Fruit fly (Drosophila melanogaster) whole organism, wandering third instar larva: ENCODE data around the gene x16.

Experiments
- Abd-B ChIP-seq: fragments of >200 bp; optimal IDR thresholded peaks from 2 replicates; lab custom pipeline; 2017; ENCODE audit warnings: missing biosample characterization, missing genetic modification characterization
- CG32264 ChIP-seq: fragments of 200-800 bp; sonication (Bioruptor generic); optimal IDR thresholded peaks from 2 replicates; lab custom pipeline; 2016; ENCODE audit warnings: missing biosample characterization, missing genetic modification characterization
- CG9705 ChIP-seq: fragments of 200-800 bp; sonication (Bioruptor generic); optimal IDR thresholded peaks from 2 replicates; lab custom pipeline; 2018; ENCODE audit warnings: missing biosample characterization, mild to moderate bottlenecking, missing genetic modification characterization
- CrebA ChIP-seq: fragments of 200-800 bp; sonication (Bioruptor generic); optimal IDR thresholded peaks from 2 replicates; lab custom pipeline; 2016; ENCODE audit warnings: missing biosample characterization, mild to moderate bottlenecking, missing genetic modification characterization, borderline replicate concordance
- Dfd ChIP-seq: fragments of >200 bp; optimal IDR thresholded peaks from 2 replicates; lab custom pipeline; 2017; ENCODE audit warnings: missing biosample characterization, missing genetic modification characterization
- Dif ChIP-seq: fragments of 200-275, 200-300 bp; sonication (Bioruptor generic); optimal IDR thresholded peaks from 2 replicates; lab custom pipeline; 2018; ENCODE audit warnings: missing biosample characterization, missing genetic modification characterization; ENCODE audit not compliant: partially characterized antibody
- GATAd ChIP-seq: sonication (Bioruptor generic); optimal IDR thresholded peaks from 2 replicates; lab custom pipeline; 2016; ENCODE audit warnings: missing biosample characterization, missing genetic modification characterization
- HLH106 ChIP-seq: fragments of 200-800 bp; optimal IDR thresholded peaks from 3 replicates; lab custom pipeline; 2019; ENCODE audit warnings: missing biosample characterization, mild to moderate bottlenecking, missing genetic modification characterization, moderate library complexity
- Hnf4 ChIP-seq: fragments of 200-800 bp; sonication (Bioruptor generic); optimal IDR thresholded peaks from 2 replicates; lab custom pipeline; 2016; ENCODE audit warnings: missing biosample characterization, mild to moderate bottlenecking, missing genetic modification characterization
- Hr78 ChIP-seq: fragments of >200 bp; optimal IDR thresholded peaks from 2 replicates; lab custom pipeline; 2017; ENCODE audit warnings: missing biosample characterization, missing genetic modification characterization
- Hr83 ChIP-seq: fragments of 200-300 bp; sonication (Bioruptor generic); optimal IDR thresholded peaks from 2 replicates; lab custom pipeline; 2016; ENCODE audit warnings: missing biosample characterization, mild to moderate bottlenecking, missing genetic modification characterization, moderate library complexity; ENCODE audit not compliant: poor library complexity, severe bottlenecking
- Jra ChIP-seq: sonication (Bioruptor generic); optimal IDR thresholded peaks from 2 replicates; lab custom pipeline; 2016; ENCODE audit warnings: missing biosample characterization, missing genetic modification characterization
- Mio ChIP-seq: sonication (Bioruptor generic); optimal IDR thresholded peaks from 2 replicates; lab custom pipeline; 2016; ENCODE audit warnings: missing biosample characterization, missing genetic modification characterization
- Myc ChIP-seq: fragments of >200 bp; optimal IDR thresholded peaks from 2 replicates; lab custom pipeline; 2017
- N ChIP-seq: fragments of >200 bp; optimal IDR thresholded peaks from 2 replicates; lab custom pipeline; 2018; ENCODE audit warnings: missing biosample characterization, missing external identifiers, missing genetic modification characterization
- OdsH ChIP-seq: fragments of 200-800 bp; sonication (Bioruptor generic); optimal IDR thresholded peaks from 2 replicates; lab custom pipeline; 2016; ENCODE audit warnings: missing biosample characterization, mild to moderate bottlenecking, missing genetic modification characterization
- Rel ChIP-seq, 2 experiments: fragments of 200-800 bp; sonication (Bioruptor generic) in 1 of 2; optimal IDR thresholded peaks; 2 replicates in 1 of 2; 3 replicates in 1 of 2; lab custom pipeline; 2016 to 2019; ENCODE audit warnings: mild to moderate bottlenecking in 2 of 2, missing biosample characterization in 2 of 2, missing genetic modification characterization in 2 of 2, moderate library complexity in 1 of 2
- Sp1 ChIP-seq: fragments of 200-800 bp; sonication (Bioruptor generic); optimal IDR thresholded peaks from 3 replicates; lab custom pipeline; 2019; ENCODE audit warnings: missing biosample characterization, mild to moderate bottlenecking, missing genetic modification characterization, moderate library complexity
- Vsx2 ChIP-seq: fragments of 200-300, 225-300 bp; sonication (Bioruptor generic); optimal IDR thresholded peaks from 2 replicates; lab custom pipeline; 2018; ENCODE audit warnings: missing biosample characterization, missing genetic modification characterization; ENCODE audit not compliant: partially characterized antibody
- br ChIP-seq: fragments of 200-800 bp; sonication (Bioruptor generic); optimal IDR thresholded peaks from 2 replicates; lab custom pipeline; 2016; ENCODE audit warnings: missing biosample characterization, missing genetic modification characterization
- brk ChIP-seq: fragments of 200-800 bp; sonication (Bioruptor generic); optimal IDR thresholded peaks from 2 replicates; lab custom pipeline; 2016; ENCODE audit warnings: missing biosample characterization, mild to moderate bottlenecking, missing genetic modification characterization
- dl ChIP-seq, 2 experiments: fragments of 175-275, 200-275 bp in 1 of 2; fragments of 200-275 bp in 1 of 2; sonication (Bioruptor generic); optimal IDR thresholded peaks; lab custom pipeline; 2018; ENCODE audit warnings: mild to moderate bottlenecking in 2 of 2, missing biosample characterization in 2 of 2, missing genetic modification characterization in 2 of 2, moderate library complexity in 2 of 2; ENCODE audit not compliant: partially characterized antibody in 2 of 2, insufficient read depth in 1 of 2
- dmrt93B ChIP-seq: fragments of 200-800 bp; sonication (Bioruptor generic); optimal IDR thresholded peaks from 2 replicates; lab custom pipeline; 2018; ENCODE audit warnings: missing biosample characterization, mild to moderate bottlenecking, missing genetic modification characterization
- dsf ChIP-seq: sonication (Bioruptor generic); optimal IDR thresholded peaks from 2 replicates; lab custom pipeline; 2016; ENCODE audit warnings: missing biosample characterization, missing genetic modification characterization, borderline replicate concordance
- ey ChIP-seq: fragments of 200-800 bp; sonication (Bioruptor generic); optimal IDR thresholded peaks from 2 replicates; lab custom pipeline; 2016; ENCODE audit warnings: missing biosample characterization, missing genetic modification characterization
- foxo ChIP-seq, 2 experiments: fragments of 200-800 bp; sonication (Bioruptor generic); optimal IDR thresholded peaks; 2 replicates in 1 of 2; 3 replicates in 1 of 2; lab custom pipeline; 2016 to 2017; ENCODE audit warnings: missing biosample characterization in 2 of 2, missing genetic modification characterization in 2 of 2
- fru ChIP-seq: fragments of 200-800 bp; sonication (Bioruptor generic); optimal IDR thresholded peaks from 3 replicates; lab custom pipeline; 2016; ENCODE audit warnings: missing biosample characterization, mild to moderate bottlenecking, missing genetic modification characterization
- h ChIP-seq: fragments of 200-800 bp; sonication (Bioruptor generic); optimal IDR thresholded peaks from 3 replicates; lab custom pipeline; 2016; ENCODE audit warnings: missing biosample characterization, mild to moderate bottlenecking, missing genetic modification characterization
- jim ChIP-seq: fragments of 175-275, 200-325 bp; sonication (Bioruptor generic); optimal IDR thresholded peaks from 2 replicates; lab custom pipeline; 2016; ENCODE audit warnings: missing biosample characterization, mild to moderate bottlenecking, missing genetic modification characterization
- lola ChIP-seq: fragments of >200 bp; optimal IDR thresholded peaks from 2 replicates; lab custom pipeline; 2017; ENCODE audit warnings: missing biosample characterization, missing genetic modification characterization
- pan ChIP-seq: fragments of >200 bp; optimal IDR thresholded peaks from 2 replicates; lab custom pipeline; 2017
- psq ChIP-seq: fragments of 200-800 bp; sonication (Bioruptor generic); optimal IDR thresholded peaks from 3 replicates; lab custom pipeline; 2017; ENCODE audit warnings: missing biosample characterization, mild to moderate bottlenecking, missing genetic modification characterization, moderate library complexity
- rgr ChIP-seq: fragments of 200-800 bp; sonication (Bioruptor generic); optimal IDR thresholded peaks from 3 replicates; lab custom pipeline; 2016; ENCODE audit warnings: missing biosample characterization, mild to moderate bottlenecking, missing genetic modification characterization
- sage ChIP-seq: fragments of 200-800 bp; sonication (Bioruptor generic); optimal IDR thresholded peaks from 2 replicates; lab custom pipeline; 2016; ENCODE audit warnings: missing biosample characterization, mild to moderate bottlenecking, missing genetic modification characterization
- sv ChIP-seq: fragments of 200-800 bp; sonication (Bioruptor generic); optimal IDR thresholded peaks from 3 replicates; lab custom pipeline; 2016; ENCODE audit warnings: missing biosample characterization, missing genetic modification characterization
- tai ChIP-seq: sonication (Bioruptor generic); optimal IDR thresholded peaks from 2 replicates; lab custom pipeline; 2016; ENCODE audit warnings: missing biosample characterization, missing genetic modification characterization
- usp ChIP-seq: fragments of >200 bp; optimal IDR thresholded peaks from 2 replicates; lab custom pipeline; 2017; ENCODE audit warnings: missing biosample characterization, missing genetic modification characterization
- woc ChIP-seq: sonication (Bioruptor generic); optimal IDR thresholded peaks from 2 replicates; lab custom pipeline; 2016; ENCODE audit warnings: missing biosample characterization, mild to moderate bottlenecking, missing genetic modification characterization

The x16 gene

dm6 chr2L:6964022-6964434, 44.0 kb upstream of the x16 start, which contains the start of the genes sip2 and Coprox:
sip2 (minus strand) TSS chr2L:6964074.
Coprox (plus strand) TSS chr2L:6964421.
- no peak for TF ChIP-seq brk
- TF ChIP-seq Rel (GFP tag; optimal IDR thresholded peaks at IDR 0.05; lab: Kevin White, UChicago) = no peak
- peak; percentile 47 for TF ChIP-seq Rel (tag; optimal IDR thresholded peaks at IDR 0.05; lab: Kevin White, UChicago)
- no peak for TF ChIP-seq lola
- TF ChIP-seq CG32264 (GFP tag; lab: Kevin White, UChicago) = no peak
- peak; percentile 57 for TF ChIP-seq rgr (GFP tag; lab: Kevin White, UChicago)
- no peak for TF ChIP-seq Jra (GFP tag; lab: Kevin White, UChicago)
- TF ChIP-seq h = no peak
- no peak for TF ChIP-seq Hr78 (GFP tag; lab: Kevin White, UChicago)
- peak; percentile 66 for TF ChIP-seq OdsH (GFP tag; lab: Kevin White, UChicago)
- no peak for TF ChIP-seq CrebA (GFP tag; lab: Kevin White, UChicago)
- peak; percentile 75 for TF ChIP-seq Sp1 (GFP tag; lab: Kevin White, UChicago)
- no peak for TF ChIP-seq usp (GFP tag; lab: Kevin White, UChicago)
- no peak for TF ChIP-seq Hr83 (GFP tag; lab: Kevin White, UChicago)
- TF ChIP-seq Hnf4 (GFP tag; lab: Kevin White, UChicago) = no peak
- TF ChIP-seq ey (GFP tag; lab: Kevin White, UChicago) = no peak
- no peak for TF ChIP-seq Mio
- TF ChIP-seq psq (GFP tag; lab: Kevin White, UChicago) = peak; percentile 47
- TF ChIP-seq CG9705 (GFP tag; lab: Kevin White, UChicago) = peak; percentile 40
- peak in 1 of 2 experiments; percentile 46 for TF ChIP-seq foxo (GFP tag; optimal IDR thresholded peaks at IDR 0.05; lab: Kevin White, UChicago)
- no peak for TF ChIP-seq GATAd (GFP tag; lab: Kevin White, UChicago)
- TF ChIP-seq dmrt93B (GFP tag; lab: Kevin White, UChicago) = no peak
- peak; percentile 26 for TF ChIP-seq Myc (lab: Kevin White, UChicago)
- TF ChIP-seq sv (GFP tag; lab: Kevin White, UChicago) = no peak
- no peak for TF ChIP-seq Dif (GFP tag; lab: Kevin White, UChicago)
- no peak for TF ChIP-seq Abd-B (GFP tag; lab: Kevin White, UChicago)
- no peak for TF ChIP-seq jim (GFP tag; lab: Kevin White, UChicago)
- TF ChIP-seq pan = no peak
- no peak for TF ChIP-seq tai (GFP tag; lab: Kevin White, UChicago)
- no peak for TF ChIP-seq dsf (GFP tag; lab: Kevin White, UChicago)
- TF ChIP-seq Dfd (GFP tag; lab: Kevin White, UChicago) = no peak
- no peak for TF ChIP-seq fru (GFP tag; lab: Kevin White, UChicago)
- TF ChIP-seq br (GFP tag; lab: Kevin White, UChicago) = no peak
- TF ChIP-seq N (GFP tag; lab: Kevin White, UChicago) = no peak
- TF ChIP-seq HLH106 (tag; lab: Kevin White, UChicago) = peak; percentile 77
- TF ChIP-seq sage (GFP tag; lab: Kevin White, UChicago) = no peak
- no peak for TF ChIP-seq woc
- no peak for TF ChIP-seq dl (GFP tag; optimal IDR thresholded peaks at IDR 0.05; lab: Kevin White, UChicago; ENCODE audit: insufficient read depth in 1 of 2, partially characterized antibody in 2 of 2)
- TF ChIP-seq Vsx2 = no peak
- TF ChIP-seq, all 38 proteins: peak for 9

DNA sequence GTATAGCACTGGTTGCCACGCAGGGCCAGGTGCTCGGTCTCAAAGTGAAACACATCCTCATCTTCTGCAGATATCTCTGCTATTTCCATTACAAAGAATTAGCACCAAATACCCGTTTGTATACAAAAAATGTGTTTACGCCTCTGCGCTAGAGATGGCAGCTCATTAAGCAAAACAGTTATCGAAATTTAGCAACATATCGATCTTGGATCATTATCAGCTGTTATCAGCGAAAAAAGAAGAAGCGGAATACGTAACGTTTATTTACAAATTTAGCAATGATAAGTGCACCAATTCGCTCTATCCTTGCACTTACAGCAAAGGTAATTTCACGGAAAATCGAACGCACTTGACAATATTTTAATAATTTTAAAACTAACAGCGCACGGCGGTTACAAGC, 40.2 kb upstream of the x16 start, which contains the start of the genes Atac1 and Hmgcl:
Gene Atac1 (minus strand): TSS at position 164 of the 400 bp plus-strand sequence.
Gene Hmgcl (plus strand): TSS at position 213 of the 400 bp plus-strand sequence.
- TF ChIP-seq br (GFP tag; lab: Kevin White, UChicago) (no peak), dsf (GFP tag; lab: Kevin White, UChicago) (no peak), dmrt93B (GFP tag; lab: Kevin White, UChicago) (no peak), CG9705 (GFP tag; lab: Kevin White, UChicago) (no peak), Vsx2 (no peak), psq (GFP tag; lab: Kevin White, UChicago) (no peak), dl (GFP tag; optimal IDR thresholded peaks at IDR 0.05; lab: Kevin White, UChicago; ENCODE audit: insufficient read depth in 1 of 2, partially characterized antibody in 2 of 2) (no peak), brk (no peak), Hnf4 (GFP tag; lab: Kevin White, UChicago) (no peak), rgr (GFP tag; lab: Kevin White, UChicago) (no peak), HLH106 (tag; lab: Kevin White, UChicago) (no peak), CrebA (GFP tag; lab: Kevin White, UChicago) (no peak)
